Worm (Caenorhabditis elegans) whole organism, L4/young adult: ENCODE data around the gene C06E4.2.

ENCODE experiments used
- dao-5 ChIP-seq: sonication (generic microtip); optimal IDR thresholded peaks from 2 replicates; lab custom pipeline; 2016; ENCODE audit warnings: missing genotype, missing genetic modification characterization, moderate library complexity, missing compliant biosample characterization
- him-1 ChIP-seq: sonication (generic microtip); optimal IDR thresholded peaks from 2 replicates; lab custom pipeline; 2016; ENCODE audit warnings: missing genotype, missing genetic modification reagents, missing genetic modification characterization, missing compliant biosample characterization

- TF ChIP-seq him-1 (tag; lab: Kevin White, UChicago) (no peak), dao-5 (tag; lab: Kevin White, UChicago) (no peak)
Measured at ce11 chrIV:7326613-7327149, 49.9 kb downstream of the C06E4.2 start, which contains the start of gene ifo-1.
